Worm (Caenorhabditis elegans) whole organism, L3 larva: ENCODE results near the gene ZK1320.7.
A peak's percentile ranks its signal among the peaks of the same experiment; 100 is the strongest.

Experiments used
- R02D3.7 ChIP-seq: fragments of 150-350 bp; optimal IDR thresholded peaks from 2 replicates; lab custom pipeline; 2014; ENCODE audit warnings: missing biosample characterization, missing genetic modification characterization
- ama-1 ChIP-seq: fragments of 150-350 bp; optimal IDR thresholded peaks from 2 replicates; lab custom pipeline; 2018
- elt-2 ChIP-seq: sonication (generic microtip); optimal IDR thresholded peaks from 2 replicates; lab custom pipeline; 2016; ENCODE audit warnings: missing genetic modification reagents, mild to moderate bottlenecking, missing genetic modification characterization, missing compliant biosample characterization
- mdl-1 ChIP-seq: fragments of 150-350 bp; optimal IDR thresholded peaks from 2 replicates; lab custom pipeline; 2014; ENCODE audit warnings: missing biosample characterization, missing genetic modification characterization
- nhr-28 ChIP-seq: fragments of 150-350 bp; optimal IDR thresholded peaks from 2 replicates; lab custom pipeline; 2014; ENCODE audit warnings: missing biosample characterization, missing genetic modification characterization
- pqm-1 ChIP-seq: fragments of 150-350 bp; optimal IDR thresholded peaks from 2 replicates; lab custom pipeline; 2017; ENCODE audit warnings: missing biosample characterization, missing genetic modification characterization, inconsistent platforms
- tbx-2 ChIP-seq: sonication (generic microtip); optimal IDR thresholded peaks from 2 replicates; lab custom pipeline; 2016; ENCODE audit warnings: mild to moderate bottlenecking, missing genetic modification characterization, missing compliant biosample characterization
- unc-62 ChIP-seq: fragments of 150-350 bp; sonication (generic microtip); optimal IDR thresholded peaks from 4 replicates; lab custom pipeline; 2014; ENCODE audit warnings: missing biosample characterization, missing genetic modification reagents, missing genetic modification characterization
- zag-1 ChIP-seq: fragments of 150-350 bp; optimal IDR thresholded peaks from 2 replicates; lab custom pipeline; 2014; ENCODE audit warnings: missing biosample characterization, missing genetic modification characterization
- ztf-11 ChIP-seq: fragments of 150-350 bp; optimal IDR thresholded peaks from 2 replicates; lab custom pipeline; 2014; ENCODE audit warnings: missing biosample characterization, missing genetic modification characterization

DNA sequence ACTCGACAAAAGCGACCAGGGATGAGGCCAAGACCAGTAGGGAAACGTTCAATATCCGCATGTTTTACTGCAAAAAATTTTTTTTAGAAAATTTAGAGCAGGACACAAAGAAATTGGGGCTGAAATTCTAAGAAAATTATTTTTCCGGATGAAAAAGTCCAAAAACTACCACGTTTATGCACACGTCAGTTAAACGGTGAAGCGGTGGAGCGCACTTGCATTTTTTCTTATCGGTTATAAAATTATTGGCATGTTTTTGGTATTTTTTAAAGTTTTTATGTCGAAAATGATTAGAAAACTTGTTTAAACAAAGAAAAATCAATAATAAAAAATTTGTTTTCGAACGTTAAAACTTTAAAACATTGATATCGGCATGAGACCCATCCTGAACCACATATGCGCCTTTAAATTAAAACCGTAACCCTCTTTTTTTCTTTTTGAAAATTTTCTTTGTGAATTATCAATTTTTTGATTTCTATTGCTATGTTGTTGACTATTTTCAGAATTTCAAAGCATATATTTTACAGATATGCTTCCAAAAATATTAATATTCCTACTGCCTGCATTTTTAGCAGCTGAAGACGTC lies 47.2 kb upstream of the ZK1320.7 start, which contains the start of the genes dnj-20 and ZK1307.8:
- no peak for TF ChIP-seq unc-62
- TF ChIP-seq ama-1 (lab: Kevin White, UChicago), result no peak
- no peak for TF ChIP-seq ztf-11
- peak; percentile 34 for TF ChIP-seq pqm-1
- no peak for TF ChIP-seq tbx-2 (tag; lab: Kevin White, UChicago)
- TF ChIP-seq elt-2 (tag; lab: Kevin White, UChicago), result peak; percentile 45
- no peak for TF ChIP-seq zag-1 (tag; lab: Kevin White, UChicago)
- no peak for TF ChIP-seq mdl-1
- no peak for TF ChIP-seq R02D3.7 (tag; lab: Kevin White, UChicago)
- TF ChIP-seq nhr-28 (tag; lab: Kevin White, UChicago), result no peak
